Worm (Caenorhabditis elegans): Measurements from ENCODE around the gene irld-27.
A peak's percentile ranks its signal among the peaks of the same experiment; 100 is the strongest.

irld-27 gene

DNA sequence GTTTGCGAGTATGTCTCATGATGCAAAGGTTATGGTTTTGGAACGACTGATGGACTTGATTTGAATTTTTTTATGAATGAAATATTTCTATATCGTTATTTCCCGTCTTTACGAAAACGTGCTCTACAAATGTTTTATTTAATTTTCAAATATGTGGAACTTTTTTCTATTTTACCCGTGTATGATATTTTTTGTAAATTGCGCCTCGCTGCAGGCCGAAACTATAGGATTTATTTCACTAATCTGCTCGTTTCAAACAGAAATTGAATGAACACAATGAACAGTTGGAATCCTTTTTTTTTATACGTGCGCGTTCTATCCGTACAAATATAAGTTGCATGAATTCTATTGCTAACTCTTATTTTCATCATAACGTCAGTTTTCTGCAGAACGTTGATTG, 34.2 kb upstream of the irld-27 start, which contains the start of gene btb-18:
TSS of gene btb-18 (plus strand) at position 301 of the 400 bp plus-strand sequence.
- no peak for TF ChIP-seq ham-2 (GFP tag; optimal IDR thresholded peaks at IDR 0.05)
- no peak for TF ChIP-seq pha-4 (tag; optimal IDR thresholded peaks at IDR 0.05)
- TF ChIP-seq bed-3 (GFP tag; optimal IDR thresholded peaks at IDR 0.05) = no peak
- TF ChIP-seq elt-1 (tag; optimal IDR thresholded peaks at IDR 0.05; ENCODE audit: borderline replicate concordance, insufficient read depth) = no peak
- TF ChIP-seq lsy-2 (tag; optimal IDR thresholded peaks at IDR 0.05) = no peak
- TF ChIP-seq ztf-11 (tag; optimal IDR thresholded peaks at IDR 0.05) = no peak
- no peak for TF ChIP-seq unc-120 (tag; optimal IDR thresholded peaks at IDR 0.05; ENCODE audit: poor library complexity, severe bottlenecking)
- TF ChIP-seq blmp-1 (tag; optimal IDR thresholded peaks at IDR 0.05) = no peak
- TF ChIP-seq mab-5 (tag; optimal IDR thresholded peaks at IDR 0.05) = no peak
- TF ChIP-seq nhr-2 (tag; optimal IDR thresholded peaks at IDR 0.05) = no peak
- no peak for TF ChIP-seq lin-13 (tag; optimal IDR thresholded peaks at IDR 0.05)
- no peak for TF ChIP-seq sptf-1 (tag; optimal IDR thresholded peaks at IDR 0.05)

DNA sequence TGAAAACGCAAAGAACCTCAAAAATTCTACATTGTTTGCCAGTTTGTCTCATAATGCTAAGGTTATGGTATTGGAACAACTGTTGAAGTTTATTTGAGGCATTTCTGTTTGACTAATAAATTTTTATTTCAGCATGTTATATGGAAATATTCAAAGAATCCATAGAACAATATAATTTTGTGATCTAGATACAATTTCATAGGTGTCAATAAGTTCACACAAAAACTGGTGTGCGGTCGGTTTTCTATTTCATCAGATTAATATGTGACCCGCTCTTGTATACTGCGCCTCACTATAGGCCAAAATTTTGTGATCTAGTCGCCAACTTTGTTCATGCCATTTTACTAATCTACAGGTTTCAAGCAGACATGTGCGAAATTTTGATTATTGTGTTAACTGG, 32.7 kb upstream of the irld-27 start, which contains the start of gene btb-22:
TSS of gene btb-22 (plus strand) at position 301 of the 400 bp plus-strand sequence.
- no peak for TF ChIP-seq nhr-237 (tag; optimal IDR thresholded peaks at IDR 0.05)
- no peak for TF ChIP-seq hlh-1 (tag; optimal IDR thresholded peaks at IDR 0.05)
- no peak for TF ChIP-seq nhr-28 (tag; optimal IDR thresholded peaks at IDR 0.05)
- TF ChIP-seq sptf-1 (tag; optimal IDR thresholded peaks at IDR 0.05) = no peak
- no peak for TF ChIP-seq lin-13 (tag; optimal IDR thresholded peaks at IDR 0.05)
- TF ChIP-seq ceh-83 (GFP tag; optimal IDR thresholded peaks at IDR 0.05) = no peak
- TF ChIP-seq nhr-12 (tag; optimal IDR thresholded peaks at IDR 0.05) = no peak
- TF ChIP-seq unc-120 (tag; optimal IDR thresholded peaks at IDR 0.05; ENCODE audit: poor library complexity, severe bottlenecking) = no peak
- TF ChIP-seq elt-3 (tag; optimal IDR thresholded peaks at IDR 0.05) = no peak

DNA sequence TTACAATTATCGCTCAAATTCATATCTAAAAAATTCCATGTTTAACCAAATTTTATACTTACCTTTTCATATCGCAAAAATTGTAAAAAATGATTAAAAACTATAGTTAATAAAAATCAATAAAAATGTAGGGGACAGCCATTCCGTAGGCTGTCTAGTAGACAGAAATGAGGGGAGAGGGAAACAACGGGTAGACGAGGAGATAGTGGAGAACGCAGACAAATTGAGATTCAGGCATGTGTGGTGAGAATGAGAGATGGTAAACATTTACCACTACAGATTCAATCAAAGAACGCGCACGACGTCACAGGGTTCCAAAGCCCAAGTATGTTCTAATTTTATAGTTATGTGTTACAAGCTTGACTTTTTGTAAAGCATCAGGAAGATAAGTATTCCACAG, 28.6 kb upstream of the irld-27 start:
- TF ChIP-seq pha-4 (tag; optimal IDR thresholded peaks at IDR 0.05) = peak; percentile 21
- peak; percentile 45 for TF ChIP-seq ces-1 (GFP tag; optimal IDR thresholded peaks at IDR 0.05)
- TF ChIP-seq ceh-83 (GFP tag; optimal IDR thresholded peaks at IDR 0.05) = no peak
- TF ChIP-seq elt-3 (tag; optimal IDR thresholded peaks at IDR 0.05) = no peak

DNA sequence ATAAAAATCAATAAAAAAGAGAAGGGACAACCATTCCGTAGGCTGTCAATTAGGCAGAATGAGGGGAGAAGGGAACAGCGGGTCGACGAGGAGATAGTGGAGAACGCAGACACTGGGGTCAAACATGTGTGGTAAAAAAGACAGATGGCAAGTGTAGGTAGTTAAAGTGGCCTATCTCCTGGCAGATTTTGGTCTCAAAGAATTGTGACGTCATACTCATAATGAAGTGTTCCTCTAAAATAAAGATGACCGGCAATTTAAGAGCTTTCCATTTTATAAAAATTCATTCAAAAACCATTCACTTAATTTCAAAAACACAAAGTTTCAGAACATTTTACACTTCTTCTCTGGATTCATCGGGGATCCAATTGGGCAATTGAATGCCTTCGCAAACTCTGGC, 22.2 kb upstream of the irld-27 start:
- TF ChIP-seq lin-32 (GFP tag; optimal IDR thresholded peaks at IDR 0.05) (peak; percentile 44), cnd-1 (tag; optimal IDR thresholded peaks at IDR 0.05) (peak; percentile 60), zip-8 (tag; optimal IDR thresholded peaks at IDR 0.05) (peak; percentile 80)

DNA sequence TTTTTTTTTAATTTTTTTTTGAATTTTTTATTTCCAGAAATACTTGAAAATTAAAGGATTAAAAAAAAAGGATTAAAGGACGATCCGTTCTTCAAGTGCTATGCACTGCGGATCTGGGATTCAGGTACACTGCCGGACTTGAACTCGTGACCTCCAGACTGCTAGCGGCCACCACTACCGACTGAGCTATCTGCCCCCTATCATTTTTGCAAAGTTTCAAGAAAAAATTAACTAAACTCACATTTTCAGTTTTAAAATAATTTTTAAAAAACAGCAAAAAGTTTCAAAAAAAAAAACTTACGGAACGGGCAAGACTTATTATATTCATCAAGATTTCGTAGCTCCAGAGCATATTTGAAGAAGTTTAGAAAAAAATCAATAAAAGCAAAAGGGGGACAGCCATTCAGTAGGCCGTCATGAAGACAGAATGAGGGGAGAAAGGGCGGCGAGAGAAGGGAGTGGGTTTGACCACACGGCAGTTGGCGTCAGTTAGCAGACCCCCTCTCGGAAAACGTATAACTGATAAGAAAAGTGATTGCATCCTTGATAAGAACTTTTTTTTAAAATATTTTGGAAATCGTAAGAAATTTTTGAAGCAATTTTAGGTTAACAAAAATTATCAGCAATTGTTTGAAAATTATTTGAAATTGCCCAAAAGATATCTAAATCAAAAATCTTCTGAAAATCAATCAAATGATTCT, 21.0 kb upstream of the irld-27 start:
- TF ChIP-seq hlh-1 (tag; optimal IDR thresholded peaks at IDR 0.05) = peak; percentile 72
- peak; percentile 4 for TF ChIP-seq unc-120 (tag; optimal IDR thresholded peaks at IDR 0.05; ENCODE audit: poor library complexity, severe bottlenecking)
- TF ChIP-seq M03D4.4 (tag; optimal IDR thresholded peaks at IDR 0.05) = no peak

DNA sequence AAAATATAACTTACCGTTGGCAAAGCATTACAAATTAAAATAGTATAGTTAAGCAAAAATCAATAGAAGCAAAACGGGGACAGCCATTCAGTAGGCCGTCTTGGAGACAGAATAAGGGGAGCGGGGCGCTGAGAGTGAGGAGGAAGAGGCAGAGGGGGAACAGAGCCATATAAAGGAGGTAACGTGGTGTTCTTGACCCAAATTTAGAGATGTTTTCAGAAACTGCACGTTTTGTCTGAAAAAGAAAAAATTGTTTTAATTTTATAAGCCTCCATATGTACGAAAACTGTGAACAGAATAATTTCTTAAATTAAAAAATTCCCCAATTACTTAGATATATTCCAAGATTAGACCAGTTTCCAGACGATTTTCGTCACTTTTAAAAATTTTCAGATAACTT, 18.7 kb upstream of the irld-27 start, which contains the start of gene F39E9.6:
TSS of gene F39E9.6 (minus strand) at position 101 of the 400 bp plus-strand sequence.
- no peak for TF ChIP-seq flh-1 (GFP tag; optimal IDR thresholded peaks at IDR 0.05)
- TF ChIP-seq M03D4.4 (tag; optimal IDR thresholded peaks at IDR 0.05) = no peak
- TF ChIP-seq nhr-76 (tag; optimal IDR thresholded peaks at IDR 0.05) = no peak
- no peak for TF ChIP-seq unc-62 (GFP tag; optimal IDR thresholded peaks at IDR 0.05)
- TF ChIP-seq ham-2 (GFP tag; optimal IDR thresholded peaks at IDR 0.05) = no peak
- TF ChIP-seq lin-13 (tag; optimal IDR thresholded peaks at IDR 0.05) = no peak
- no peak for TF ChIP-seq elt-3 (tag; optimal IDR thresholded peaks at IDR 0.05)
- TF ChIP-seq pha-4 (tag; optimal IDR thresholded peaks at IDR 0.05) = no peak
- TF ChIP-seq bed-3 (GFP tag; optimal IDR thresholded peaks at IDR 0.05) = no peak
- TF ChIP-seq nhr-2 (tag; optimal IDR thresholded peaks at IDR 0.05) = no peak
- no peak for TF ChIP-seq ztf-11 (tag; optimal IDR thresholded peaks at IDR 0.05)
- no peak for TF ChIP-seq ceh-83 (GFP tag; optimal IDR thresholded peaks at IDR 0.05)
- TF ChIP-seq nhr-28 (tag; optimal IDR thresholded peaks at IDR 0.05) = no peak

DNA sequence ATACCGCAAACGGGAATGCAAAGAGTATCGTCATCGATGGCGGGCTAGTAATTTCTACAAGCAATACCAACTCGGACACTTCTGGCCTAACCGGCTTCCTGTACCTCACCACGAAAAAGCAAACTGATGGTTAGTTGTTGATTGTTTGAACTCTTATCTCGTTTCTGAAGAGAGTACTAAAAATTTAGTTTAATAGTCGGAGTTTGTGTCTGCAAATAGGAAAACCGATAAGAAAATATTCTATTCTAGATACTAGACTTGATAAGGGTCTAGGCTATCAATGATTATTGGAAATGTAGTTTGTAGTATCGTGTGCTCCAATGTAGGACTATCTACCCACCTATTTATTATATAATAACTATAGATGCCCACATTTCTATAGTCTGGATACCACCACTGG, 13.3 kb upstream of the irld-27 start:
- TF ChIP-seq ztf-11 (tag; optimal IDR thresholded peaks at IDR 0.05) (no peak), bed-3 (GFP tag; optimal IDR thresholded peaks at IDR 0.05) (no peak), nhr-2 (tag; optimal IDR thresholded peaks at IDR 0.05) (no peak), flh-1 (GFP tag; optimal IDR thresholded peaks at IDR 0.05) (no peak), lsy-2 (tag; optimal IDR thresholded peaks at IDR 0.05) (no peak), sem-2 (GFP tag; optimal IDR thresholded peaks at IDR 0.05) (no peak), drap-1 (GFP tag; optimal IDR thresholded peaks at IDR 0.05) (no peak), zip-8 (tag; optimal IDR thresholded peaks at IDR 0.05) (no peak), elt-3 (tag; optimal IDR thresholded peaks at IDR 0.05) (no peak), ceh-43 (GFP tag; optimal IDR thresholded peaks at IDR 0.05) (no peak), mls-2 (tag; optimal IDR thresholded peaks at IDR 0.05) (no peak), ceh-83 (GFP tag; optimal IDR thresholded peaks at IDR 0.05) (no peak), M03D4.4 (tag; optimal IDR thresholded peaks at IDR 0.05) (no peak), lin-32 (GFP tag; optimal IDR thresholded peaks at IDR 0.05) (no peak), ceh-39 (tag; optimal IDR thresholded peaks at IDR 0.05) (no peak), sptf-1 (tag; optimal IDR thresholded peaks at IDR 0.05) (no peak), unc-120 (tag; optimal IDR thresholded peaks at IDR 0.05; ENCODE audit: poor library complexity, severe bottlenecking) (no peak)

Measured in whole organism, mixed stage, embryonic.